Worm (Caenorhabditis elegans) whole organism, L4 larva: Measurements from ENCODE around the gene T11F9.10.

ENCODE experiments used
- ama-1 ChIP-seq: fragments of 150-350 bp; optimal IDR thresholded peaks from 2 replicates; lab custom pipeline; 2014; ENCODE audit warnings: inconsistent platforms, mixed read lengths
- dpl-1 ChIP-seq: fragments of 150-350 bp; optimal IDR thresholded peaks from 2 replicates; lab custom pipeline; 2014; ENCODE audit warnings: missing biosample characterization, missing genetic modification reagents, missing genetic modification characterization
- nhr-28 ChIP-seq: fragments of 150-350 bp; optimal IDR thresholded peaks from 2 replicates; lab custom pipeline; 2014; ENCODE audit warnings: missing biosample characterization, missing genetic modification characterization

ce11 chrV:11529541-11529940 lies 42.8 kb downstream of the T11F9.10 start:
- TF ChIP-seq dpl-1 (GFP tag; lab: Kevin White, UChicago), result no peak
- no peak for TF ChIP-seq nhr-28
- TF ChIP-seq ama-1 (lab: Kevin White, UChicago), result no peak
